Worm (Caenorhabditis elegans): Measurements from ENCODE around the gene math-45.

ce11 chrII:1517354-1517753 is at the start of gene math-45:
- TF ChIP-seq mep-1 (tag; optimal IDR thresholded peaks at IDR 0.05) (no peak), rnt-1 (tag; optimal IDR thresholded peaks at IDR 0.05) (no peak), elt-2 (tag; optimal IDR thresholded peaks at IDR 0.05) (peak; percentile 8), nhr-28 (tag; optimal IDR thresholded peaks at IDR 0.05) (no peak), ama-1 (optimal IDR thresholded peaks at IDR 0.05) (no peak), nhr-77 (tag; optimal IDR thresholded peaks at IDR 0.05) (no peak), nhr-47 (tag; optimal IDR thresholded peaks at IDR 0.05) (no peak)
